Fruit fly (Drosophila melanogaster): ENCODE results near the gene prage.

The prage gene

dm6 chrX:1830396-1831218, 57.1 kb downstream of the prage start (continued):
- TF ChIP-seq abd-A (tag; optimal IDR thresholded peaks at IDR 0.05) (peak; percentile 74), H2.0 (GFP tag; IDR thresholded peaks at IDR 0.05) (peak; percentile 97), CG8089 (GFP tag; optimal IDR thresholded peaks at IDR 0.05) (peak; percentile 89), CG12155 (GFP tag; optimal IDR thresholded peaks at IDR 0.05) (peak; percentile 93), hb (GFP tag; IDR thresholded peaks at IDR 0.05; ENCODE audit: partially characterized antibody) (0 out of 3 replicates have a peak, but pooled peaks have one; percentile 30), CG11696 (GFP tag; IDR thresholded peaks at IDR 0.05) (peak; percentile 93), CG4730 (GFP tag; IDR thresholded peaks at IDR 0.05) (peak; percentile 96), Six4 (GFP tag; optimal IDR thresholded peaks at IDR 0.05) (peak; percentile 88), CG3065 (GFP tag; optimal IDR thresholded peaks at IDR 0.05) (peak; percentile 75), CHES-1-like (GFP tag; optimal IDR thresholded peaks at IDR 0.05) (peak; percentile 93), Deaf1 (tag; optimal IDR thresholded peaks at IDR 0.05) (peak; percentile 78), lab (GFP tag; optimal IDR thresholded peaks at IDR 0.05) (peak; percentile 98), psq (GFP tag; optimal IDR thresholded peaks at IDR 0.05) (peak; percentile 79), ac (GFP tag; optimal IDR thresholded peaks at IDR 0.05) (peak; percentile 74), danr (GFP tag; IDR thresholded peaks at IDR 0.05) (peak; percentile 94), wor (GFP tag; IDR thresholded peaks at IDR 0.05) (peak; percentile 92), CG3281 (GFP tag; optimal IDR thresholded peaks at IDR 0.05) (peak; percentile 96), gcm2 (GFP tag; optimal IDR thresholded peaks at IDR 0.05) (peak; percentile 95), lbe (GFP tag; optimal IDR thresholded peaks at IDR 0.05) (peak; percentile 96), en (GFP tag; optimal IDR thresholded peaks at IDR 0.05) (peak; percentile 90), CG11085 (GFP tag; IDR thresholded peaks at IDR 0.05) (peak; percentile 95), NfI (GFP tag; optimal IDR thresholded peaks at IDR 0.05) (peak; percentile 95), CG34422 (GFP tag; IDR thresholded peaks at IDR 0.05) (peak; percentile 98), CG13287 (GFP tag; IDR thresholded peaks at IDR 0.05; ENCODE audit: partially characterized antibody) (peak; percentile 12; the same call in 1 of the 2 replicates), dysf (GFP tag; IDR thresholded peaks at IDR 0.05) (peak; percentile 97), kah (GFP tag; optimal IDR thresholded peaks at IDR 0.05) (peak; percentile 86), CG12219 (GFP tag; optimal IDR thresholded peaks at IDR 0.05) (peak; percentile 96), CG1233 (GFP tag; optimal IDR thresholded peaks at IDR 0.05) (peak; percentile 94), CG3407 (GFP tag; optimal IDR thresholded peaks at IDR 0.05) (peak; percentile 88), hbn (GFP tag; IDR thresholded peaks at IDR 0.05; ENCODE audit: partially characterized antibody) (no peak), CG8478 (optimal IDR thresholded peaks at IDR 0.05) (no peak), CG17359 (tag; optimal IDR thresholded peaks at IDR 0.05) (peak; percentile 97), GATAe (GFP tag; conservative IDR thresholded peaks at IDR 0.05) (peak; percentile 81), CG8290 (GFP tag; optimal IDR thresholded peaks at IDR 0.05) (peak; percentile 81), CG8290 (tag; optimal IDR thresholded peaks at IDR 0.05) (peak in 1 of 2 experiments; percentile 99), wdn (GFP tag; IDR thresholded peaks at IDR 0.05) (peak; percentile 96), ham (GFP tag; IDR thresholded peaks at IDR 0.05) (peak; percentile 82; the same call in 1 of the 2 replicates), CG3163 (GFP tag; optimal IDR thresholded peaks at IDR 0.05) (peak; percentile 83), CTCF (GFP tag; optimal IDR thresholded peaks at IDR 0.05) (peak; percentile 66), CG17385 (GFP tag; optimal IDR thresholded peaks at IDR 0.05) (peak; percentile 91), CG12391 (tag; optimal IDR thresholded peaks at IDR 0.05) (peak; percentile 96), bigmax (GFP tag; optimal IDR thresholded peaks at IDR 0.05) (peak; percentile 61), Trl (optimal IDR thresholded peaks at IDR 0.05) (peak; percentile 68 to 84), Trl (GFP tag; optimal IDR thresholded peaks at IDR 0.05) (peak; percentile 95), CG2120 (GFP tag; optimal IDR thresholded peaks at IDR 0.05) (peak; percentile 98), Gsc (GFP tag; IDR thresholded peaks at IDR 0.05) (peak; percentile 89), cg (GFP tag; optimal IDR thresholded peaks at IDR 0.05) (no peak), CG1832 (GFP tag; optimal IDR thresholded peaks at IDR 0.05) (no peak), Dek (tag; optimal IDR thresholded peaks at IDR 0.05) (peak; percentile 96), Pdp1 (GFP tag; optimal IDR thresholded peaks at IDR 0.05) (peak; percentile 92 to 93)

Measured in whole organism, embryonic.